Fruit fly (Drosophila melanogaster) Kc167 (cell line): ENCODE results near the gene ppk31.

Source experiments
- Myc ChIP-seq: fragments of >200 bp; optimal IDR thresholded peaks from 2 replicates; lab custom pipeline; 2017; ENCODE audit warnings: missing external identifiers
- Sin3A ChIP-seq: fragments of >200 bp; optimal IDR thresholded peaks from 2 replicates; lab custom pipeline; 2018; ENCODE audit warnings: missing external identifiers
- h ChIP-seq: fragments of >200 bp; optimal IDR thresholded peaks from 3 replicates; lab custom pipeline; 2018; ENCODE audit warnings: missing external identifiers
- insv ChIP-seq: fragments of >200 bp; optimal IDR thresholded peaks from 3 replicates; lab custom pipeline; 2018; ENCODE audit warnings: missing external identifiers
- psq ChIP-seq: fragments of >200 bp; optimal IDR thresholded peaks from 2 replicates; lab custom pipeline; 2017; ENCODE audit warnings: missing external identifiers
- ttk ChIP-seq: sonication (Bioruptor generic); optimal IDR thresholded peaks from 2 replicates; lab custom pipeline; 2017; ENCODE audit warnings: missing external identifiers

Gene ppk31

DNA sequence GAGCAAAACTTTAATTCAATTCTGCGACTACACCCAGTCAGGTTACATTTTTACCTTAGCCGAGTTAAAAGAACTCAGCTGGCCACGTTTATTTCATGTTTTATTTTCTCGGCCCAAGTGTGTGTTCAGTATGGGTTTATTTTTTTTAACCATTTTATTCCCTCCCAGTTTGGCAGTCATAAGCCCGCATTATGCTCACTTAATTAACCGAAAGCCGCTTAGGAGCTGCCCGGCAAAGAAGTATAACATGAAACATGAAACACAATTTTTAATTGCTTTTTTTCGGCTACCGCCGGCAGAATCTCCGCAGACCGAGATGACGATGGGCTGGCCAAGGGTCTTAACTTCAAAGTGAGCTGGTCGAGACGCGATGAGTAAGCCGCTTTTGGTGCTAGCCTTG lies 23.9 kb downstream of the ppk31 start:
- TF ChIP-seq h (lab: Kevin White, UChicago) = no peak
- TF ChIP-seq Sin3A = no peak
- TF ChIP-seq insv = no peak
- no peak for TF ChIP-seq psq
- no peak for TF ChIP-seq ttk (lab: Kevin White, UChicago)
- no peak for TF ChIP-seq Myc

DNA sequence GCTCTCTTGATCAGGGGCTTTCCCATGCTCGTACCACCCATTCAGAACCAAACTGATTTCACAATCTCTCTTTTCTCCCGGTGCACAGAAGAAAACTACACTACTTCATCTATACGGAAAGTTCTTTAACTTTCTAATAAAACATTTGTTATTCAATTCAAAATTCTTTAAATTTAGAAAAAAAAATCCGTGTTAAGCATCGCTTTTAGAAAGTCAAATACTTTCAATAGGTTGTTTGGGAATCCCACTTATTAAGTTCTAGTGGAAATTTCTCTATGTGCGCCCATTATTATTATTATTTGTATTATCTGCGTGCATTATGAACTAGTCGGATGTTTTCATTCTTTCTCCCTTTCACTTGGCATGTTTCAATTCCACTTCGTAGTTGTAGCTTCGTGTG lies 30.2 kb downstream of the ppk31 start:
- TF ChIP-seq Sin3A (no peak), insv (no peak), h (lab: Kevin White, UChicago) (no peak), ttk (lab: Kevin White, UChicago) (no peak), psq (no peak)

DNA sequence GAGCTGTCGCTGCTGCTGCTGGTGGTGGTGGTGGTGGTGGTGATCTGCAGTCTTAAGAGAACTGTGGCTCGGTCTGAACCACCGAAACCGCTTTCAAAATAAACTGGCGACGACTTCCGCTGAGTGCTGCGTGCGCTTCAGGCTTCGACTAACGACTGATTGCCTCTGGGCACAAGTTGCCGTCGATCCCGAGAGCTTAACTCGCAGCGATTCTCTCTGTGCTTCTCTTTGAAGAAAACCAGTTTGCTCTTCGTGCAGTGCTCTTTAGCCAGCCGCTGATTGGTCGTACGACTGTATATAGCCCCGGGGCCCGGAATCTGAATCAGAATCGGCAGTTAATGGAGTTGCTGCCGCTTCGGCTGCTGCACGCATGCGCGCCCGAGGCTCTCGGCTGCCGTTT lies 31.2 kb downstream of the ppk31 start, which contains the start of gene Ser:
Ser (minus strand) TSS at position 162 of the 400 bp plus-strand sequence.
- TF ChIP-seq insv (no peak), ttk (lab: Kevin White, UChicago) (no peak), Myc (no peak)

DNA sequence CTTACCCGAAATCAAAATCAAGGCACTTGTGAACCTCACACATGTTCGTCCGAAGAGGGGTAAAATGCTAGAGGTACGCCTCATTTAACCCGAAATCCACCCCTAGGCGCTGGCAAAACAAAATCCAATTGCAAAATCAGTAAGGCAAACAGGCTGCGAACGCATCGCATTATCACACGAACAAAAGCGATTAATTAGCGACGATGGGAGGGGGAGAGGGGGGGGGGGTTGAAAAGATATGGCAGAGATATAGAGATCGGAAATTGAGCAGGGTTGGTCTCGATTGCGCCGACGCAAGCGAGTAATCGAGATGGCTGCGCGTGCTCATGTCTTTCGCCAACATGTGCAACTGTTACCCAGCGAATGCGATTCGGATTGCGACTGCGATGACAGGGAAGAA lies 33.9 kb downstream of the ppk31 start:
- TF ChIP-seq Sin3A (no peak), insv (no peak), psq (no peak), Myc (no peak), h (lab: Kevin White, UChicago) (no peak), ttk (lab: Kevin White, UChicago) (no peak)

dm6 chr3R:27197581-27197980 lies 34.7 kb downstream of the ppk31 start:
- TF ChIP-seq Myc = no peak
- TF ChIP-seq Sin3A = no peak
- no peak for TF ChIP-seq h (lab: Kevin White, UChicago)
- no peak for TF ChIP-seq ttk (lab: Kevin White, UChicago)
- TF ChIP-seq insv = no peak
- TF ChIP-seq psq = no peak

- no peak for TF ChIP-seq Sin3A
- no peak for TF ChIP-seq psq
- TF ChIP-seq h (lab: Kevin White, UChicago) = no peak
- no peak for TF ChIP-seq Myc
- no peak for TF ChIP-seq ttk (lab: Kevin White, UChicago)
- TF ChIP-seq insv = no peak
These were observed 36.2 kb downstream of the ppk31 start for dm6 chr3R:27198883-27199780.

dm6 chr3R:27201538-27202281 lies 38.8 kb downstream of the ppk31 start:
- TF ChIP-seq h (lab: Kevin White, UChicago) = no peak
- no peak for TF ChIP-seq Myc
- TF ChIP-seq ttk (lab: Kevin White, UChicago) = no peak
- TF ChIP-seq insv = no peak
- TF ChIP-seq psq = no peak
- no peak for TF ChIP-seq Sin3A

- TF ChIP-seq ttk (lab: Kevin White, UChicago) (no peak), Myc (no peak)
These were observed 39.4 kb downstream of the ppk31 start for dm6 chr3R:27202330-27202729.

DNA sequence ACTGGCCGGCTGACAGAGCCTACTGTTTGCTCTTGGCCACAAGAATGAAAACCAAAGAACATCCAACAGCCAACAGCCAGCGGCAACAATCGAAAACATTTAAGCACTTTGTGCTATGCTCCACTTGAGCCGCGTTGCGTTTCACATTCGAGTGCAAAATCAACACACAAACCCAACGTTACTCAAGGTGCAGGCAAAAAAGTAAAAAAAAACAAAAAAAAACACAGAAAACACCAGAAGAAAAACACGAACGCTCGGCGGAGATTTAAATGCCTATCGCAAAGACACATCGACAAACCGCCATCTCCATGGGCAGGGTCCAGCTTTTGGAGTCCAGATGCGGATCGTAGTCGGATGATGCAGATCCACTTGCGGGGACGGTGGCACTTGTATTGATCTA lies 40.9 kb downstream of the ppk31 start:
- TF ChIP-seq h (lab: Kevin White, UChicago) (no peak), insv (no peak), Sin3A (no peak), psq (no peak), ttk (lab: Kevin White, UChicago) (no peak), Myc (no peak)

DNA sequence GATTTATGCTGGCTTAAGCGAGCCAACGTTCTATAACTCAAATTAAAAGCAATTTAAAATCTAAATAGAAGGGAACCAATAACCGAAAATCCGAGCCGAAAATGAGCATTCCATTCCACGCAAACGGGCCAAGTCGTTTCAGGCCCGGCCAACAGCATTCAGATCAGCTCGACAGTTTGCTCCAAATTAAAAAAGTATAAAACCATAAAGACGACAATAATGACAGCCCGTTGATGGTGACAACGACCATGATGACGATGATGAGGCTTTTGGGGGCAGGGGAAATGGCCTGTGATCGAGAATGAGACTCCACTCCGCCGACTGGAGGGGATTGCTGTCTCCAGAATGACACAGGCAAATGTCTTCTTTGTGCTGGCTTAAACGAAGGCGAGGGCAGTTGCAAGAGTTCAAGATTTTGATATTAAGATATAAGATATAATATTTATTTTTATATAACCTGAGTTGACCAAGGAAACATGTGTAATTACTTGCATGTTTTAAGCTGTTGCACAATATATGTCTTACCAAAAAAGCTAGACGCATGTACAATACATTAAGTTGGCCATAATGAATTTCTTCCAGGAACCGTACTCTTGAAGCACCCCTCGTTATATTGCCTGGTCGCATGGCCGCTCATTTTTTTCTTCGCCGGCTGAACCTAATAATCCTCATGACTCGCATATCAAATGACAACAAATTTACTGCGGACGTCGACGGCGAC lies 41.9 kb downstream of the ppk31 start:
- TF ChIP-seq h (lab: Kevin White, UChicago) = no peak
- TF ChIP-seq Sin3A = no peak
- no peak for TF ChIP-seq insv
- TF ChIP-seq Myc = no peak
- TF ChIP-seq psq = no peak
- no peak for TF ChIP-seq ttk (lab: Kevin White, UChicago)

dm6 chr3R:27208724-27209343 lies 45.9 kb downstream of the ppk31 start:
- TF ChIP-seq Sin3A (no peak), ttk (lab: Kevin White, UChicago) (no peak), psq (no peak), Myc (no peak), insv (no peak), h (lab: Kevin White, UChicago) (no peak)

DNA sequence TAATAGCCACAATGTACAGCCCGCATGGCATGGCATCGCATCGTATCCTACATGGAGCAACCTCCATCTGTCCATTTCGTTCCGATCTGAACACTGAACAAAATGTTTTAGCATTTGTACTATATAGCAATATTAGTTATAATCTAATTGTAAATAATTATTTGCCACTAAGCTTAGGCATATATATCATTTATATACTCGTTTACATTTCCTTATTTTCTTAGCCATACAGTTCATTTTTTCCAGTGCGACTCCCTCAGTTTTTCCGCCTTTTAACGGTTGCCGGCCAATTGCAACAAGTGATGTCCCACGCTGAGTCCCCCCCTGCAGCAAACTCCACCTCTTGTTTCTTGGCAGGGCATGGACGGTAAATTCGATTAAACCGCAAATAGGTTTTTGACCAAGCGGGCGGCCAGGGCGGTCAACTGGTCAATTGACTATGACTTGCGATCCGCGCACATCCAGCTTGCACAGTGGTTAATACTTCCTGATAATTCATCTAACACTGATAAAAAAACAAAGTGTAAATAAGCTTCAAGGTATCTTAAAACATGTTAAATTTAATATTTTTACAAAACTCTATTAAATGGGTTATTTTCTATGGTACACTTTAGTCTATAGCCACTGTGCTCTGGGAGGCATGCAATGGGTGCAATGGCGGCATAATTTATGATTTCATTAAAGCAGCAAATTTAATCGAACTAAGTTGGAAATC lies 46.8 kb downstream of the ppk31 start:
- TF ChIP-seq ttk (lab: Kevin White, UChicago) (no peak), insv (no peak), Myc (no peak), h (lab: Kevin White, UChicago) (no peak), psq (no peak), Sin3A (no peak)
